Worm (Caenorhabditis elegans) whole organism, L4 larva: ENCODE results near the gene C16C8.14.

ENCODE experiments used
- D1046.2 ChIP-seq: fragments of 200-800 bp; sonication (Bioruptor generic); IDR thresholded peaks from 2 replicates; pipeline ENCODE4 v1.3.6; 2022; ENCODE audit warnings: missing genetic modification characterization, missing compliant biosample characterization
- F37D6.2 ChIP-seq: sonication (generic microtip); optimal IDR thresholded peaks from 2 replicates; lab custom pipeline; 2016; ENCODE audit warnings: mild to moderate bottlenecking, missing genetic modification characterization, missing compliant biosample characterization
- ZK337.2 ChIP-seq: fragments of 200-800 bp; sonication (Bioruptor generic); IDR thresholded peaks from 2 replicates; pipeline ENCODE4 v1.3.6; 2022; ENCODE audit warnings: missing genetic modification reagents, missing genetic modification characterization, missing compliant biosample characterization
- aha-1 ChIP-seq: fragments of 150-350 bp; peaks from one replicate; lab custom pipeline; 2014; ENCODE audit warnings: missing biosample characterization, missing genetic modification characterization
- aly-2 ChIP-seq: sonication (generic microtip); optimal IDR thresholded peaks from 2 replicates; lab custom pipeline; 2018; ENCODE audit warnings: missing biosample characterization, missing genetic modification characterization
- ama-1 ChIP-seq: fragments of 150-350 bp; optimal IDR thresholded peaks from 2 replicates; lab custom pipeline; 2014; ENCODE audit warnings: inconsistent platforms, mixed read lengths
- arid-1 ChIP-seq: fragments of 200-800 bp; sonication (Bioruptor generic); conservative IDR thresholded peaks from 2 replicates; pipeline ENCODE4 v1.3.6; 2022; ENCODE audit warnings: missing genetic modification reagents, missing genetic modification characterization, missing compliant biosample characterization
- attf-4 ChIP-seq: sonication (generic microtip); optimal IDR thresholded peaks from 3 replicates; lab custom pipeline; 2017; ENCODE audit warnings: missing biosample characterization, missing genetic modification characterization
- ceh-28 ChIP-seq: fragments of 150-350 bp; optimal IDR thresholded peaks from 2 replicates; lab custom pipeline; 2014; ENCODE audit warnings: missing biosample characterization, missing genetic modification reagents, missing genetic modification characterization
- ceh-62 ChIP-seq: sonication (generic microtip); optimal IDR thresholded peaks from 2 replicates; lab custom pipeline; 2017; ENCODE audit warnings: missing biosample characterization, missing genetic modification characterization
- daf-16 ChIP-seq, 3 experiments: sonication (generic microtip); optimal IDR thresholded peaks; 2 replicates each; lab custom pipeline; 2016 to 2017; ENCODE audit warnings: missing genetic modification characterization in 3 of 3, missing genetic modification reagents in 3 of 3, mild to moderate bottlenecking in 2 of 3, missing compliant biosample characterization in 2 of 3, missing biosample characterization in 1 of 3, moderate library complexity in 1 of 3
- daf-8 ChIP-seq: fragments of 200-800 bp; sonication (Bioruptor generic); IDR thresholded peaks from 2 replicates; pipeline ENCODE4 v1.3.6; 2022; ENCODE audit warnings: missing genetic modification characterization, missing compliant biosample characterization
- dmd-6 ChIP-seq: fragments of 200-800 bp; sonication (Bioruptor generic); IDR thresholded peaks from 2 replicates; pipeline ENCODE4 v1.3.6; 2022; ENCODE audit warnings: missing genetic modification reagents, missing genetic modification characterization, missing compliant biosample characterization
- duxl-1 ChIP-seq: sonication (generic microtip); optimal IDR thresholded peaks from 2 replicates; lab custom pipeline; 2016; ENCODE audit warnings: mild to moderate bottlenecking, missing genetic modification characterization, moderate library complexity, missing compliant biosample characterization; ENCODE audit not compliant: poor library complexity
- egl-27 ChIP-seq: sonication (generic microtip); optimal IDR thresholded peaks from 3 replicates; lab custom pipeline; 2017; ENCODE audit warnings: missing biosample characterization, missing genetic modification reagents, missing genetic modification characterization
- egl-43 ChIP-seq: fragments of 200-800 bp; sonication (Bioruptor generic); IDR thresholded peaks from 2 replicates; pipeline ENCODE4 v1.3.6; 2022; ENCODE audit warnings: missing genetic modification reagents, missing genetic modification characterization, missing compliant biosample characterization
- fkh-10 ChIP-seq: fragments of 150-350 bp; optimal IDR thresholded peaks from 2 replicates; lab custom pipeline; 2014; ENCODE audit warnings: missing biosample characterization, missing genetic modification reagents, missing genetic modification characterization
- hmg-1.1 ChIP-seq: fragments of 200-800 bp; sonication (Bioruptor generic); IDR thresholded peaks from 2 replicates; pipeline ENCODE4 v1.3.6; 2022; ENCODE audit warnings: missing genetic modification reagents, missing genetic modification characterization, missing compliant biosample characterization
- lim-7 ChIP-seq: fragments of 200-800 bp; sonication (Bioruptor generic); IDR thresholded peaks from 2 replicates; pipeline ENCODE4 v1.3.6; 2022; ENCODE audit warnings: missing genetic modification characterization, missing compliant biosample characterization
- lin-13 ChIP-seq: fragments of 150-350 bp; optimal IDR thresholded peaks from 2 replicates; lab custom pipeline; 2014; ENCODE audit warnings: missing biosample characterization, missing genetic modification reagents, missing genetic modification characterization
- lin-38 ChIP-seq: fragments of 200-800 bp; sonication (Bioruptor generic); IDR thresholded peaks from 2 replicates; pipeline ENCODE4 v1.3.6; 2022; ENCODE audit warnings: missing genetic modification reagents, missing genetic modification characterization, missing compliant biosample characterization
- lir-3 ChIP-seq: sonication (generic microtip); optimal IDR thresholded peaks from 2 replicates; lab custom pipeline; 2016; ENCODE audit warnings: mild to moderate bottlenecking, missing genetic modification characterization, missing compliant biosample characterization
- lsy-2 ChIP-seq, 2 experiments: fragments of 150-350 bp in 1 of 2; sonication (generic microtip) in 1 of 2; optimal IDR thresholded peaks; 2 replicates each; lab custom pipeline; 2014 to 2017; ENCODE audit warnings: missing biosample characterization in 2 of 2, missing genetic modification characterization in 2 of 2
- mdl-1 ChIP-seq, 2 experiments: fragments of 150-350 bp in 1 of 2; sonication (generic microtip) in 1 of 2; optimal IDR thresholded peaks; 2 replicates each; lab custom pipeline; 2014 to 2017; ENCODE audit warnings: missing biosample characterization in 2 of 2, missing genetic modification characterization in 2 of 2
- nhr-10 ChIP-seq: fragments of 150-350 bp; optimal IDR thresholded peaks from 2 replicates; lab custom pipeline; 2014; ENCODE audit warnings: missing biosample characterization, missing genetic modification characterization
- nhr-111 ChIP-seq: fragments of 200-800 bp; sonication (Bioruptor generic); optimal IDR thresholded peaks from 2 replicates; lab custom pipeline; 2018; ENCODE audit warnings: mild to moderate bottlenecking, missing genetic modification characterization, missing compliant biosample characterization
- nhr-25 ChIP-seq: sonication (generic microtip); optimal IDR thresholded peaks from 2 replicates; lab custom pipeline; 2017; ENCODE audit warnings: missing genetic modification characterization, mild to moderate bottlenecking, missing compliant biosample characterization, antibody characterized with exemption, moderate library complexity, borderline replicate concordance; ENCODE audit not compliant: insufficient read depth
- nhr-77 ChIP-seq: fragments of 150-350 bp; optimal IDR thresholded peaks from 2 replicates; lab custom pipeline; 2014; ENCODE audit warnings: missing biosample characterization, missing genetic modification characterization
- pha-4 ChIP-seq, 2 experiments: fragments of 150-350 bp in 1 of 2; fragments of 200-800 bp in 1 of 2; sonication (Bioruptor generic) in 1 of 2; IDR thresholded peaks in 1 of 2; optimal IDR thresholded peaks in 1 of 2; 2 replicates each; pipeline versions ENCODE4 v1.3.6 to Lab custom; 2014 to 2022; ENCODE audit warnings: missing genetic modification characterization in 2 of 2, missing genetic modification reagents in 2 of 2, missing biosample characterization in 1 of 2, missing compliant biosample characterization in 1 of 2
- php-3 ChIP-seq: fragments of 200-800 bp; sonication (Bioruptor generic); IDR thresholded peaks from 2 replicates; pipeline ENCODE4 v1.3.6; 2022; ENCODE audit warnings: missing genetic modification reagents, missing genetic modification characterization, missing compliant biosample characterization
- pqm-1 ChIP-seq: sonication (generic microtip); optimal IDR thresholded peaks from 2 replicates; lab custom pipeline; 2017; ENCODE audit warnings: missing biosample characterization, missing genetic modification characterization
- spr-3 ChIP-seq: fragments of 200-800 bp; sonication (Bioruptor generic); optimal IDR thresholded peaks from 2 replicates; lab custom pipeline; 2018; ENCODE audit warnings: mild to moderate bottlenecking, missing genetic modification characterization, missing compliant biosample characterization
- tag-97 ChIP-seq: fragments of 200-800 bp; sonication (Bioruptor generic); IDR thresholded peaks from 2 replicates; pipeline ENCODE4 v1.3.6; 2022; ENCODE audit warnings: missing genetic modification characterization, missing compliant biosample characterization
- zfp-2 ChIP-seq: sonication (generic microtip); optimal IDR thresholded peaks from 2 replicates; lab custom pipeline; 2016; ENCODE audit warnings: mild to moderate bottlenecking, missing genetic modification characterization, missing compliant biosample characterization
- zip-2 ChIP-seq: fragments of 150-350 bp; optimal IDR thresholded peaks from 2 replicates; lab custom pipeline; 2014; ENCODE audit warnings: missing biosample characterization, missing genetic modification characterization
- ztf-11 ChIP-seq: fragments of 150-350 bp; optimal IDR thresholded peaks from 2 replicates; lab custom pipeline; 2014; ENCODE audit warnings: missing biosample characterization, missing genetic modification characterization
- ztf-7 ChIP-seq: fragments of 150-350 bp; optimal IDR thresholded peaks from 2 replicates; lab custom pipeline; 2014; ENCODE audit warnings: missing biosample characterization, missing genetic modification characterization

The C16C8.14 gene

DNA sequence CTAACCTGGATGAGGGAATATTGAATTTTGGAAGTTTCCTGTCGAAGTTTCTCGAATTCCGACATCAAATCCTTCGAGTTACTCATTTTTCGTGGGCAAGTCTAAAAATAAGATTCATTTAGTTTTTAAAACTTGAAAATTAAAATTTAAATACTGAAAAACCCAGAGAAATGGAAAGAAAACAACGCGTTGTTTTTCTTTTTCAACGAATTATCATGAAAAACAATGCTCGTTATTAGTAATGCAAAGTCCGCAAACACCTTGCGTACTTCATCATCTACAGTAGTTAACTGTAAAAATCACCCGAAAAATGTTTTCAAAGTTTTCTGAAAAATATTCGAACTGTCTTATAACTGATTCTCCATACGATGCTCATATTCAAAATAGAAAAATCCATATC lies 5.3 kb upstream of the C16C8.14 start, which contains the start of gene C16C8.4:
TSS of gene C16C8.4 (minus strand) at position 101 of the 400 bp plus-strand sequence.
- no peak for TF ChIP-seq zip-2 (tag; lab: Kevin White, UChicago)
- no peak for TF ChIP-seq duxl-1
- no peak for TF ChIP-seq pqm-1 (tag; lab: Kevin White, UChicago)
- no peak for TF ChIP-seq ama-1 (lab: Kevin White, UChicago)
- no peak for TF ChIP-seq arid-1 (GFP tag; lab: Robert Waterston, UW)
- peak; percentile 66 for TF ChIP-seq aha-1 (tag; lab: Kevin White, UChicago)

- TF ChIP-seq nhr-10: no peak
- TF ChIP-seq F37D6.2 (tag; lab: Kevin White, UChicago): no peak
- no peak for TF ChIP-seq ceh-28
- TF ChIP-seq zfp-2 (tag; lab: Kevin White, UChicago): no peak
- TF ChIP-seq D1046.2 (GFP tag; lab: Robert Waterston, UW): no peak
- TF ChIP-seq mdl-1 (tag; optimal IDR thresholded peaks at IDR 0.05; lab: Kevin White, UChicago): no peak
- TF ChIP-seq lir-3: no peak
- no peak for TF ChIP-seq spr-3 (GFP tag; lab: Kevin White, UChicago)
- no peak for TF ChIP-seq ceh-62 (tag; lab: Kevin White, UChicago)
- no peak for TF ChIP-seq pha-4 (GFP tag; IDR thresholded peaks at IDR 0.05; lab: Robert Waterston, UW)
- TF ChIP-seq pha-4 (tag; optimal IDR thresholded peaks at IDR 0.05; lab: Kevin White, UChicago): no peak
- no peak for TF ChIP-seq dmd-6 (GFP tag; lab: Robert Waterston, UW)
- no peak for TF ChIP-seq lin-38 (GFP tag; lab: Robert Waterston, UW)
- TF ChIP-seq lim-7 (GFP tag; lab: Robert Waterston, UW): no peak
- TF ChIP-seq nhr-77 (tag; lab: Kevin White, UChicago): no peak
- no peak for TF ChIP-seq egl-27 (tag; lab: Kevin White, UChicago)
- TF ChIP-seq tag-97 (GFP tag; lab: Robert Waterston, UW): no peak
- TF ChIP-seq, all 104 proteins: peak for 0
Observed at ce11 chrII:3445285-3445806, 4.3 kb upstream of the C16C8.14 start, which contains the start of the genes C16C8.5 and C16C8.16. TSS of gene C16C8.5 (minus strand) at chrII:3445385. TSS of gene C16C8.16 (plus strand) at chrII:3445756.

ce11 chrII:3446647-3447046 lies 3.0 kb upstream of the C16C8.14 start, which contains the start of the genes C16C8.20 and gldi-6:
TSS of gene C16C8.20 (plus strand) at chrII:3446947.
TSS of gene gldi-6 (plus strand) at chrII:3446947.
- TF ChIP-seq fkh-10 (GFP tag; lab: Kevin White, UChicago) (no peak), mdl-1 (tag; optimal IDR thresholded peaks at IDR 0.05; lab: Kevin White, UChicago) (no peak), daf-16 (GFP tag; optimal IDR thresholded peaks at IDR 0.05; lab: Kevin White, UChicago) (no peak), daf-16 (tag; optimal IDR thresholded peaks at IDR 0.05; lab: Kevin White, UChicago) (no peak), ztf-11 (tag; lab: Kevin White, UChicago) (no peak), php-3 (GFP tag; lab: Robert Waterston, UW) (no peak), lin-38 (GFP tag; lab: Robert Waterston, UW) (no peak), nhr-111 (GFP tag; lab: Kevin White, UChicago) (no peak), aly-2 (tag; lab: Kevin White, UChicago) (no peak), ZK337.2 (GFP tag; lab: Robert Waterston, UW) (no peak), ztf-7 (tag; lab: Kevin White, UChicago) (no peak), hmg-1.1 (GFP tag; lab: Robert Waterston, UW) (no peak), lsy-2 (tag; optimal IDR thresholded peaks at IDR 0.05; lab: Kevin White, UChicago) (no peak), egl-43 (GFP tag; lab: Robert Waterston, UW) (no peak), zip-2 (tag; lab: Kevin White, UChicago) (no peak), ama-1 (lab: Kevin White, UChicago) (no peak), nhr-77 (tag; lab: Kevin White, UChicago) (no peak)
- TF ChIP-seq, all 104 proteins: peak for 0

DNA sequence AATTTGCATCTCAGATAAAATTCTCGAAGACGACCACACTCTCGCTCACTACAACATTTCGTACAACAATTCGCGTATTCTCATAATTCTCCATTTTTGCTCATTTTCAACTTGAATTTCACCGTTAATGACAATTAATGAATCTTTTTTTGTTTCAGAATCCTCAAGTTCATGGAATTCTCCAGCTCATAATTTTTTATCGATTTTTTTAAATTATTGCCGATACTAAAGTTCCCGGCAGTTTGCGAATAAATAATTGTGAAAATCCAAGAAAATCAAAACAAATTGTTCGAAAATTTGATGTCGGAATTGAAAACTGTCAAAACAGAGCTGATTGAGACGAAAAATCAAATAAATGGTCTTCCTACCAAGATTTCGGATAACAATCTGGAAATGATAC lies 1.7 kb upstream of the C16C8.14 start, which contains the start of gene C16C8.21:
TSS of gene C16C8.21 (plus strand) at position 301 of the 400 bp plus-strand sequence.
- TF ChIP-seq nhr-25 (tag; lab: Kevin White, UChicago) (no peak), lin-13 (GFP tag; lab: Kevin White, UChicago) (no peak), attf-4 (no peak), nhr-77 (tag; lab: Kevin White, UChicago) (no peak), daf-8 (GFP tag; lab: Robert Waterston, UW) (no peak)
- TF ChIP-seq, all 104 proteins: peak for 0
